Worm (Caenorhabditis elegans): Measurements from ENCODE around the gene F53H1.4.
"Not testable (repeated sequence)": the region's sequence is repeated elsewhere in the genome, so short reads cannot be mapped to it uniquely, and the experiment has no call there.

ce11 chrIV:1343379-1343778 lies 33.4 kb downstream of the F53H1.4 start, which contains the start of gene F58F6.5:
- TF ChIP-seq pqm-1 (tag; optimal IDR thresholded peaks at IDR 0.05); pha-4 (tag; optimal IDR thresholded peaks at IDR 0.05); ama-1 (optimal IDR thresholded peaks at IDR 0.05); pat-9 (tag; optimal IDR thresholded peaks at IDR 0.05); ceh-9 (tag; optimal IDR thresholded peaks at IDR 0.05); elt-2 (tag; optimal IDR thresholded peaks at IDR 0.05); pros-1 (tag; optimal IDR thresholded peaks at IDR 0.05): not testable (repeated sequence)

All from whole organism, late embryonic.